Worm (Caenorhabditis elegans): ENCODE data around the gene T02G5.14.

Gene T02G5.14

DNA sequence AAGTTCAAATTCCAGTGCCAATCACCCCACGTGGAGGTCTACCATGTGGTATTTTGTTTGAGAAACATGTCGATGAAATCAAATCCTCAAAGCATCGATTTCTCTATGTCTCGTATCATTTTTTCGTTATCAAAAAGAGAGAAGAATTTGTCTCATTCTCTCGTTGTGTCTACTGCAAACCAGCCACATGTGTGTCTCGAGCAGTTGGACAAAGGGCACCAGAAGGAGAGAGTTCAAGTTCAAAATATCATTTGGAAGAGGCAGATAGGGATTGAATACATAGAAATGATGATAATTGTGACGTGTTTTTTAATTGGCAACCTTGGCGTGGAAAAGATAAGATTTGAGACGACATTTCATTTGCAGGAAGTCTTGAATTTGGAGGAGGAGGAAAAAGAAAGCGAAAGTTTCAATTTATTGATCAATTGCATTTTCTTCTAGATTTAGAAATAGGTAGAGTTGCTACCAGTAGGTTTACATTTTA is 24.8 kb upstream of the T02G5.14 start:
- peak; percentile 46 for TF ChIP-seq jun-1 (tag; optimal IDR thresholded peaks at IDR 0.05)
- peak; percentile 30 for TF ChIP-seq egl-5 (tag; optimal IDR thresholded peaks at IDR 0.05)
- no peak for TF ChIP-seq nhr-237 (tag; optimal IDR thresholded peaks at IDR 0.05)
- TF ChIP-seq elt-1 (tag; optimal IDR thresholded peaks at IDR 0.05) = no peak
- peak; percentile 32 for TF ChIP-seq nfya-1 (tag; optimal IDR thresholded peaks at IDR 0.05; ENCODE audit: insufficient read depth)
- peak; percentile 27 for TF ChIP-seq ceh-28 (tag; optimal IDR thresholded peaks at IDR 0.05)
- TF ChIP-seq ceh-82 (tag; optimal IDR thresholded peaks at IDR 0.05) = no peak
- TF ChIP-seq mdl-1 (tag; optimal IDR thresholded peaks at IDR 0.05) = peak; percentile 60
- peak; percentile 38 for TF ChIP-seq nhr-23 (tag; optimal IDR thresholded peaks at IDR 0.05)
- TF ChIP-seq nhr-25 (tag; optimal IDR thresholded peaks at IDR 0.05) = no peak
- TF ChIP-seq egl-27 (tag; optimal IDR thresholded peaks at IDR 0.05) = no peak
- TF ChIP-seq tbx-2 (tag; optimal IDR thresholded peaks at IDR 0.05) = no peak
- TF ChIP-seq elt-2 (tag; optimal IDR thresholded peaks at IDR 0.05) = peak; percentile 96
- TF ChIP-seq elt-3 (tag; optimal IDR thresholded peaks at IDR 0.05) = peak in 1 of 3 experiments; percentile 76
- peak; percentile 58 for TF ChIP-seq pqm-1 (tag; optimal IDR thresholded peaks at IDR 0.05)
- no peak for TF ChIP-seq ztf-4 (tag; optimal IDR thresholded peaks at IDR 0.05)
- no peak for TF ChIP-seq ZK546.5 (tag; optimal IDR thresholded peaks at IDR 0.05)
- TF ChIP-seq snpc-4 (tag; optimal IDR thresholded peaks at IDR 0.05) = no peak
- TF ChIP-seq skn-1 (tag; optimal IDR thresholded peaks at IDR 0.05) = peak; percentile 53
- no peak for TF ChIP-seq unc-62 (GFP tag; optimal IDR thresholded peaks at IDR 0.05)
- TF ChIP-seq nhr-43 (tag; optimal IDR thresholded peaks at IDR 0.05; ENCODE audit: poor library complexity, severe bottlenecking) = peak; percentile 48
- no peak for TF ChIP-seq ceh-9 (tag; optimal IDR thresholded peaks at IDR 0.05)
- TF ChIP-seq nhr-28 (tag; optimal IDR thresholded peaks at IDR 0.05) = no peak
- TF ChIP-seq daf-12 (tag; optimal IDR thresholded peaks at IDR 0.05) = no peak
- TF ChIP-seq nhr-76 (tag; optimal IDR thresholded peaks at IDR 0.05) = no peak
- TF ChIP-seq hmg-11 (tag; optimal IDR thresholded peaks at IDR 0.05) = no peak

DNA sequence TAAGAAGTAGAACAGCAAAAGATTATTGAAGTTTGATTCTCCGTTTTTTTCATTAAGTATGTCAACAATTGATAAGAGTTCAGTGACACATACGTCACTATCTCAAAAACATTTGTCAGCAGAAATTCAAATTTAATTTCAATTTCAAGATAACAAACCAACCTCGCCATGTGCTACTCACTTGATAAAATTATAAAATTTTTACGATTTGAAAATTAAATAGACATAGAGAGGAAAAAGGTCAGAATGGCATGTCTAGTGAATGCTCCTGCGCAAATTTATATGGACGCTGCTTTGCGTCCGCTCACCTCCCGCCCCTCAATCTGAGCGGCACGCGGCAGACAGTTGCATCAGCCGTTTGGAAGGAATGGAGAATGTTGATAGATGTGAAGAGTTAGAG is 23.9 kb upstream of the T02G5.14 start:
- TF ChIP-seq elt-2 (tag; optimal IDR thresholded peaks at IDR 0.05) (peak; percentile 96), jun-1 (tag; optimal IDR thresholded peaks at IDR 0.05) (peak; percentile 23), nhr-43 (tag; optimal IDR thresholded peaks at IDR 0.05; ENCODE audit: poor library complexity, severe bottlenecking) (no peak), pqm-1 (tag; optimal IDR thresholded peaks at IDR 0.05) (peak; percentile 93), skn-1 (tag; optimal IDR thresholded peaks at IDR 0.05) (peak; percentile 82), mdl-1 (tag; optimal IDR thresholded peaks at IDR 0.05) (peak; percentile 10), nfya-1 (tag; optimal IDR thresholded peaks at IDR 0.05; ENCODE audit: insufficient read depth) (peak; percentile 7), tbx-2 (tag; optimal IDR thresholded peaks at IDR 0.05) (no peak), pha-4 (tag; optimal IDR thresholded peaks at IDR 0.05) (peak; percentile 64), nhr-11 (tag; optimal IDR thresholded peaks at IDR 0.05) (peak; percentile 16)

DNA sequence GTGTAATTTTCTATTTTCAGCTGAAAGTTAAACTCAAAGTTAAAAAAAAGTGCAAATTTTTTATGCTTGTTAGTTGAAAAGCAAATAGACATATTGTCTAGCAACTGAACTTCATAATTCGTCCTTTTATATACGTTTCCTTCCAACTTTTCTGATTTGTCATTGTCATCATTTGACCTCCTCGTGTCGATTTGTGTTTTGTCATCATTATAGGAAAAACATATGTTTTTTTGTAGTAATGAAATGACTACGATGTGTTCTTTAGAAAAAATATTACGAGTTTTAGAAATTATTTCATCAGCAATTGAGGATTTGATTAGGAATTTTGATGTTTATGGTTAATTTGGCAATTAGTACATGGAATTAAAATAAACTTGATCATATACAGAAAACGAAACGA is 23.3 kb upstream of the T02G5.14 start:
- TF ChIP-seq ceh-82 (tag; optimal IDR thresholded peaks at IDR 0.05) (no peak), skn-1 (tag; optimal IDR thresholded peaks at IDR 0.05) (peak; percentile 88), ztf-11 (tag; optimal IDR thresholded peaks at IDR 0.05) (no peak), nhr-12 (tag; optimal IDR thresholded peaks at IDR 0.05) (no peak), ztf-4 (tag; optimal IDR thresholded peaks at IDR 0.05) (no peak)

DNA sequence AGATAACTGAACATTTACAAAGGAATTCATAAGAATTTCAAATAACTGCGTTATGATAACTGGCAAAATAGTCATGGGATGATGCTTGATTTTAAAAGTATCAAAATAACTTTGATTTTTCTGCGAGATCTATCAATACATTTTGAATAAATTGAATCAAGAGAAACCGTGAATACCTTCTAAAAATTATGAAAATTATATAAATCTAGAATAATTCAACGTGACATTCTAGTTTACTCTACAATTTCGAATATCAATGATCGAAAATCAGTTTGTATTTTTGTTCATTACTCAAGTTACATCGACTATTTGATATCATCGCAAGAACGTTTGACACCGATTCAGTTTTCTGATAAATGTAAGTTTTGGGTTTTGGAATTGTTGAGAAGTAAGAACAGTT is 22.4 kb upstream of the T02G5.14 start, which contains the start of gene acs-6:
Gene acs-6 (plus strand): TSS at position 301 of the 400 bp plus-strand sequence.
- TF ChIP-seq fkh-2 (tag; optimal IDR thresholded peaks at IDR 0.05) = no peak
- no peak for TF ChIP-seq ceh-16 (tag; optimal IDR thresholded peaks at IDR 0.05)
- TF ChIP-seq egl-27 (tag; optimal IDR thresholded peaks at IDR 0.05) = no peak
- no peak for TF ChIP-seq aly-2 (tag; optimal IDR thresholded peaks at IDR 0.05)
- no peak for TF ChIP-seq elt-2 (tag; optimal IDR thresholded peaks at IDR 0.05)
- TF ChIP-seq nhr-25 (tag; optimal IDR thresholded peaks at IDR 0.05) = no peak
- no peak for TF ChIP-seq ceh-9 (tag; optimal IDR thresholded peaks at IDR 0.05)
- no peak for TF ChIP-seq unc-39 (tag; optimal IDR thresholded peaks at IDR 0.05)
- TF ChIP-seq skn-1 (tag; optimal IDR thresholded peaks at IDR 0.05) = no peak
- TF ChIP-seq elt-1 (tag; optimal IDR thresholded peaks at IDR 0.05) = no peak
- TF ChIP-seq nhr-43 (tag; optimal IDR thresholded peaks at IDR 0.05; ENCODE audit: poor library complexity, severe bottlenecking) = no peak
- no peak for TF ChIP-seq R02D3.7 (tag; optimal IDR thresholded peaks at IDR 0.05)
- no peak for TF ChIP-seq mdl-1 (tag; optimal IDR thresholded peaks at IDR 0.05)
- TF ChIP-seq hmg-11 (tag; optimal IDR thresholded peaks at IDR 0.05) = no peak
- TF ChIP-seq elt-3 (tag; optimal IDR thresholded peaks at IDR 0.05) = no peak
- no peak for TF ChIP-seq pqm-1 (tag; optimal IDR thresholded peaks at IDR 0.05)
- no peak for TF ChIP-seq nhr-77 (tag; optimal IDR thresholded peaks at IDR 0.05)
- TF ChIP-seq ama-1 (optimal IDR thresholded peaks at IDR 0.05) = no peak
- TF ChIP-seq nfya-1 (tag; optimal IDR thresholded peaks at IDR 0.05; ENCODE audit: insufficient read depth) = no peak
- TF ChIP-seq ZK546.5 (tag; optimal IDR thresholded peaks at IDR 0.05) = no peak
